Worm (Caenorhabditis elegans) whole organism, young adult: ENCODE data around the gene mcm-6.

Experiments used
- C06A6.2 ChIP-seq: fragments of 200-800 bp; sonication (Bioruptor generic); conservative IDR thresholded peaks from 2 replicates; pipeline ENCODE4 v1.3.6; 2022; ENCODE audit warnings: missing genetic modification characterization, missing compliant biosample characterization
- C17E4.6 ChIP-seq: fragments of 200-800 bp; sonication (Bioruptor generic); IDR thresholded peaks from 2 replicates; pipeline ENCODE4 v1.3.6; 2022; ENCODE audit warnings: missing genetic modification reagents, missing genetic modification characterization, missing compliant biosample characterization
- D2030.7 ChIP-seq: fragments of 200-800 bp; sonication (Bioruptor generic); IDR thresholded peaks from 2 replicates; pipeline ENCODE4 v1.3.6; 2022; ENCODE audit warnings: missing genetic modification reagents, missing genetic modification characterization, missing compliant biosample characterization
- F22D6.2 ChIP-seq: sonication (generic microtip); optimal IDR thresholded peaks from 2 replicates; lab custom pipeline; 2016; ENCODE audit warnings: mild to moderate bottlenecking, missing genetic modification characterization, missing compliant biosample characterization
- F39B2.1 ChIP-seq: fragments of 200-800 bp; sonication (Bioruptor generic); IDR thresholded peaks from 2 replicates; pipeline ENCODE4 v1.3.6; 2022; ENCODE audit warnings: missing genetic modification reagents, missing genetic modification characterization, missing compliant biosample characterization
- K11D2.4 ChIP-seq: fragments of 200-800 bp; sonication (Bioruptor generic); IDR thresholded peaks from 2 replicates; pipeline ENCODE4 v1.3.6; 2022; ENCODE audit warnings: missing genetic modification reagents, missing genetic modification characterization, missing compliant biosample characterization
- K12H6.12 ChIP-seq: fragments of 200-800 bp; sonication (Bioruptor generic); optimal IDR thresholded peaks from 2 replicates; lab custom pipeline; 2018; ENCODE audit warnings: mild to moderate bottlenecking, missing genetic modification characterization, missing compliant biosample characterization
- T26A5.8 ChIP-seq: sonication (generic microtip); optimal IDR thresholded peaks from 2 replicates; lab custom pipeline; 2016; ENCODE audit warnings: missing genetic modification characterization, missing compliant biosample characterization
- Y56A3A.18 ChIP-seq: fragments of 200-800 bp; sonication (Bioruptor generic); IDR thresholded peaks from 2 replicates; pipeline ENCODE4 v1.3.6; 2022; ENCODE audit warnings: missing genetic modification reagents, missing genetic modification characterization, missing compliant biosample characterization
- atf-7 ChIP-seq: sonication (generic microtip); optimal IDR thresholded peaks from 2 replicates; lab custom pipeline; 2017; ENCODE audit warnings: mild to moderate bottlenecking, missing genetic modification characterization, missing compliant biosample characterization
- athp-1 ChIP-seq: sonication (generic microtip); optimal IDR thresholded peaks from 2 replicates; lab custom pipeline; 2017; ENCODE audit warnings: mild to moderate bottlenecking, missing genetic modification characterization, missing compliant biosample characterization
- attf-6 ChIP-seq: fragments of 200-800 bp; sonication (Bioruptor generic); IDR thresholded peaks from 2 replicates; pipeline ENCODE4 v1.3.6; 2022; ENCODE audit warnings: missing genetic modification reagents, missing genetic modification characterization, missing compliant biosample characterization
- bed-1 ChIP-seq: fragments of 200-800 bp; sonication (Bioruptor generic); IDR thresholded peaks from 2 replicates; pipeline ENCODE4 v1.3.6; 2022; ENCODE audit warnings: missing genetic modification reagents, missing genetic modification characterization, missing compliant biosample characterization
- bed-2 ChIP-seq: fragments of 200-800 bp; sonication (Bioruptor generic); IDR thresholded peaks from 2 replicates; pipeline ENCODE4 v1.3.6; 2022; ENCODE audit warnings: missing genetic modification reagents, missing genetic modification characterization, missing compliant biosample characterization
- ceh-27 ChIP-seq: fragments of 200-800 bp; sonication (Bioruptor generic); optimal IDR thresholded peaks from 2 replicates; lab custom pipeline; 2018; ENCODE audit warnings: mild to moderate bottlenecking, missing genetic modification characterization, moderate library complexity, missing compliant biosample characterization
- ceh-40 ChIP-seq: fragments of 200-800 bp; sonication (Bioruptor generic); IDR thresholded peaks from 2 replicates; pipeline ENCODE4 v1.3.6; 2022; ENCODE audit warnings: missing genetic modification characterization, missing compliant biosample characterization
- ceh-91 ChIP-seq: fragments of 200-800 bp; sonication (Bioruptor generic); IDR thresholded peaks from 2 replicates; pipeline ENCODE4 v1.3.6; 2022; ENCODE audit warnings: missing genetic modification reagents, missing genetic modification characterization, missing compliant biosample characterization
- chd-7 ChIP-seq: sonication (generic microtip); optimal IDR thresholded peaks from 2 replicates; lab custom pipeline; 2016; ENCODE audit warnings: mild to moderate bottlenecking, missing genetic modification characterization, moderate library complexity, missing compliant biosample characterization
- dpff-1 ChIP-seq: sonication (generic microtip); optimal IDR thresholded peaks from 2 replicates; lab custom pipeline; 2017; ENCODE audit warnings: mild to moderate bottlenecking, missing genetic modification characterization, missing compliant biosample characterization
- efl-1 ChIP-seq: fragments of 150-350 bp; optimal IDR thresholded peaks from 2 replicates; lab custom pipeline; 2014; ENCODE audit warnings: missing biosample characterization, missing genetic modification reagents, missing genetic modification characterization
- egrh-3 ChIP-seq: fragments of 200-800 bp; sonication (Bioruptor generic); IDR thresholded peaks from 2 replicates; pipeline ENCODE4 v1.3.6; 2022; ENCODE audit warnings: missing genetic modification reagents, missing genetic modification characterization, missing compliant biosample characterization
- fkh-3 ChIP-seq: sonication (generic microtip); optimal IDR thresholded peaks from 2 replicates; lab custom pipeline; 2016; ENCODE audit warnings: mild to moderate bottlenecking, missing genetic modification characterization, missing compliant biosample characterization
- hlh-12 ChIP-seq: sonication (generic microtip); optimal IDR thresholded peaks from 2 replicates; lab custom pipeline; 2016; ENCODE audit warnings: missing genetic modification characterization, missing compliant biosample characterization
- hsf-1 ChIP-seq: fragments of 200-800 bp; sonication (Bioruptor generic); IDR thresholded peaks from 2 replicates; pipeline ENCODE4 v1.3.6; 2022; ENCODE audit warnings: missing genetic modification reagents, missing genetic modification characterization, missing compliant biosample characterization
- let-526 ChIP-seq: fragments of 200-800 bp; sonication (Bioruptor generic); IDR thresholded peaks from 2 replicates; pipeline ENCODE4 v1.3.6; 2022; ENCODE audit warnings: missing genetic modification reagents, missing genetic modification characterization, missing compliant biosample characterization
- lin-40 ChIP-seq: sonication (generic microtip); optimal IDR thresholded peaks from 2 replicates; lab custom pipeline; 2016; ENCODE audit warnings: missing genetic modification characterization, mild to moderate bottlenecking, missing compliant biosample characterization, missing genotype, missing genetic modification reagents
- lin-54 ChIP-seq: fragments of 200-800 bp; sonication (Bioruptor generic); optimal IDR thresholded peaks from 2 replicates; lab custom pipeline; 2018; ENCODE audit warnings: mild to moderate bottlenecking, missing genetic modification characterization, missing compliant biosample characterization
- madf-10 ChIP-seq: sonication (generic microtip); optimal IDR thresholded peaks from 2 replicates; lab custom pipeline; 2016; ENCODE audit warnings: mild to moderate bottlenecking, missing genetic modification characterization, missing compliant biosample characterization
- madf-6 ChIP-seq: fragments of 200-800 bp; sonication (Bioruptor generic); IDR thresholded peaks from 2 replicates; pipeline ENCODE4 v1.3.6; 2022; ENCODE audit warnings: missing genetic modification reagents, missing genetic modification characterization, missing compliant biosample characterization
- mel-28 ChIP-seq: sonication (generic microtip); optimal IDR thresholded peaks from 2 replicates; lab custom pipeline; 2016; ENCODE audit warnings: borderline replicate concordance, mild to moderate bottlenecking, missing genetic modification characterization, missing compliant biosample characterization
- mes-4 ChIP-seq: sonication (generic microtip); optimal IDR thresholded peaks from 2 replicates; lab custom pipeline; 2016; ENCODE audit warnings: missing genotype, missing genetic modification characterization, missing compliant biosample characterization
- nfya-2 ChIP-seq: fragments of 200-800 bp; sonication (Bioruptor generic); IDR thresholded peaks from 2 replicates; pipeline ENCODE4 v1.3.6; 2022; ENCODE audit warnings: missing genetic modification reagents, missing genetic modification characterization, missing compliant biosample characterization
- nhr-120 ChIP-seq: fragments of 200-800 bp; sonication (Bioruptor generic); IDR thresholded peaks from 2 replicates; pipeline ENCODE4 v1.3.6; 2022; ENCODE audit warnings: missing genetic modification characterization, missing compliant biosample characterization
- pbrm-1 ChIP-seq: fragments of 200-800 bp; sonication (Bioruptor generic); IDR thresholded peaks from 2 replicates; pipeline ENCODE4 v1.3.6; 2022; ENCODE audit warnings: missing genetic modification reagents, missing genetic modification characterization, missing compliant biosample characterization
- pha-4 ChIP-seq: fragments of 150-350 bp; sonication (generic microtip); optimal IDR thresholded peaks from 2 replicates; lab custom pipeline; 2014; ENCODE audit warnings: missing biosample characterization, missing genetic modification reagents, missing genetic modification characterization
- rcor-1 ChIP-seq: fragments of 200-800 bp; sonication (Bioruptor generic); IDR thresholded peaks from 2 replicates; pipeline ENCODE4 v1.3.6; 2022; ENCODE audit warnings: missing genetic modification reagents, missing genetic modification characterization, missing compliant biosample characterization
- rec-8 ChIP-seq, 2 experiments: sonication (generic microtip); optimal IDR thresholded peaks; 2 replicates each; lab custom pipeline; 2016; ENCODE audit warnings: mild to moderate bottlenecking in 2 of 2, missing genetic modification characterization in 2 of 2, missing genetic modification reagents in 2 of 2, missing genotype in 2 of 2, missing biosample characterization in 1 of 2, missing compliant biosample characterization in 1 of 2, moderate library complexity in 1 of 2
- repo-1 ChIP-seq: sonication (generic microtip); optimal IDR thresholded peaks from 2 replicates; lab custom pipeline; 2017; ENCODE audit warnings: mild to moderate bottlenecking, missing genetic modification characterization, missing compliant biosample characterization
- sdz-38 ChIP-seq: sonication (generic microtip); optimal IDR thresholded peaks from 2 replicates; lab custom pipeline; 2016; ENCODE audit warnings: missing genotype, missing genetic modification characterization, missing compliant biosample characterization
- sea-2 ChIP-seq: fragments of 200-800 bp; sonication (Bioruptor generic); IDR thresholded peaks from 2 replicates; pipeline ENCODE4 v1.3.6; 2022; ENCODE audit warnings: missing genetic modification characterization, missing compliant biosample characterization
- snpc-1.3 ChIP-seq: sonication (generic microtip); optimal IDR thresholded peaks from 2 replicates; lab custom pipeline; 2017; ENCODE audit warnings: missing genetic modification characterization, mild to moderate bottlenecking, missing compliant biosample characterization, antibody characterized with exemption, moderate library complexity, missing genotype, missing genetic modification reagents; ENCODE audit not compliant: insufficient read depth
- snpc-4 ChIP-seq, 5 experiments: fragments of 150-350 bp in 1 of 5; sonication (generic microtip) in 4 of 5; optimal IDR thresholded peaks; 2 replicates each; lab custom pipeline; 2014 to 2018; ENCODE audit warnings: missing genetic modification characterization in 5 of 5, missing biosample characterization in 3 of 5, antibody characterized with exemption in 2 of 5, mild to moderate bottlenecking in 2 of 5, missing compliant biosample characterization in 2 of 5, missing genotype in 2 of 5, moderate library complexity in 2 of 5, missing genetic modification reagents in 1 of 5
- somi-1 ChIP-seq: fragments of 200-800 bp; sonication (Bioruptor generic); optimal IDR thresholded peaks from 2 replicates; lab custom pipeline; 2018; ENCODE audit warnings: mild to moderate bottlenecking, missing genetic modification characterization, missing compliant biosample characterization
- unc-130 ChIP-seq: sonication (generic microtip); optimal IDR thresholded peaks from 2 replicates; lab custom pipeline; 2016; ENCODE audit warnings: missing genetic modification reagents, missing genetic modification characterization, missing compliant biosample characterization
- zfh-2 ChIP-seq: fragments of 200-800 bp; sonication (Bioruptor generic); conservative IDR thresholded peaks from 2 replicates; pipeline ENCODE4 v1.3.6; 2022; ENCODE audit warnings: missing genetic modification reagents, missing genetic modification characterization, missing compliant biosample characterization
- zim-3 ChIP-seq: sonication (generic microtip); optimal IDR thresholded peaks from 2 replicates; lab custom pipeline; 2017; ENCODE audit warnings: mild to moderate bottlenecking, missing genetic modification characterization, moderate library complexity, missing compliant biosample characterization
- ztf-22 ChIP-seq: fragments of 200-800 bp; sonication (Bioruptor generic); optimal IDR thresholded peaks from 2 replicates; lab custom pipeline; 2018; ENCODE audit warnings: mild to moderate bottlenecking, missing genetic modification characterization, moderate library complexity, missing compliant biosample characterization
- ztf-3 ChIP-seq: fragments of 200-800 bp; sonication (Bioruptor generic); optimal IDR thresholded peaks from 2 replicates; lab custom pipeline; 2018; ENCODE audit warnings: mild to moderate bottlenecking, missing genetic modification characterization, missing compliant biosample characterization

The mcm-6 gene

DNA sequence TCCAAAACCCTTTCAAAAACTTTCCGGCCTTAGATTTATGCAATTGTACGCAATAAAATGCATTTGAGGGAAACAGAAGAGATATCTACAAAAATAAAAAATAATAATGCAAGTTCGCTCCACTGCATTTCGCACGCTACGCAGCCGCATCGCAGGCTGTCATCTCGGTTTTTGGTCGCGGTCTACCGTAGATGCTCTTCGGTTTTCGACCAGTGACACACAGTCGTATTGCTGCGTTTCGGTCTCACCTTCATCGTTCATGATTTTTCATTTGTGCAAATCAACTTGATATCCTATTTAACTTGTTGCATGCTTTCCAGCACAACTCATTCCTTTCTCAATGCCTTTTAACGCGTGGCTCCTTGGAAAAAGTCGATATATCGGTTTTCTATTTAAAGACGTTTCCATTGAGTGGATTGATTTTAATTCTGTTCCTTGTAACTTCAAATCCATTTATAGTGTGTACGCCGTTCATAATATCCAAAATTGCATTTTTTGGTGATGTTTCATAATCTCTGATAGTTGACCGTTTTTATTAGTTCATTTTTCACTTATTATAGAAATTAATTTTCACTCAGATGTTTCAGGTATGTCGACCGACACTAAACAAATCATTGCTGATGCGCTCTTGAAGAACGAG is 13.4 kb upstream of the mcm-6 start, which contains the start of gene vha-1 (continued):
- TF ChIP-seq rcor-1 (peak; percentile 77; the same call in 1 of the 2 replicates), pha-4 (tag; lab: Kevin White, UChicago) (peak; percentile 92), somi-1 (GFP tag; lab: Kevin White, UChicago) (peak; percentile 31), ztf-3 (no peak), nhr-120 (GFP tag; lab: Robert Waterston, UW) (no peak), ceh-27 (GFP tag; lab: Kevin White, UChicago) (peak; percentile 87), ceh-91 (no peak), madf-10 (tag; lab: Kevin White, UChicago) (peak; percentile 52), mes-4 (no peak), madf-6 (GFP tag; lab: Robert Waterston, UW) (peak; percentile 38; the same call in 1 of the 2 replicates), nfya-2 (GFP tag; lab: Robert Waterston, UW) (no peak), lin-54 (GFP tag; lab: Kevin White, UChicago) (peak; percentile 70), snpc-4 (GFP tag; optimal IDR thresholded peaks at IDR 0.05; lab: Kevin White, UChicago) (no peak), snpc-4 (tag; optimal IDR thresholded peaks at IDR 0.05; lab: Kevin White, UChicago) (peak in 3 of 4 experiments; percentile 36 to 62 (median 46)), D2030.7 (GFP tag; lab: Robert Waterston, UW) (peak; percentile 47; the same call in 1 of the 2 replicates), K12H6.12 (tag; lab: Kevin White, UChicago) (peak; percentile 64), F22D6.2 (no peak), dpff-1 (tag; lab: Kevin White, UChicago) (no peak), pbrm-1 (GFP tag; lab: Robert Waterston, UW) (peak; percentile 63), let-526 (GFP tag; lab: Robert Waterston, UW) (no peak), F39B2.1 (no peak), efl-1 (peak; percentile 27), Y56A3A.18 (GFP tag; lab: Robert Waterston, UW) (no peak), repo-1 (tag; lab: Kevin White, UChicago) (no peak), sea-2 (no peak), lin-40 (tag; lab: Kevin White, UChicago) (peak; percentile 76), hsf-1 (GFP tag; lab: Robert Waterston, UW) (no peak), sdz-38 (tag; lab: Kevin White, UChicago) (no peak), T26A5.8 (tag; lab: Kevin White, UChicago) (no peak), bed-1 (GFP tag; lab: Robert Waterston, UW) (no peak), snpc-1.3 (peak; percentile 0), C06A6.2 (no peak; the same call in 1 of the 2 replicates), C17E4.6 (no peak), K11D2.4 (GFP tag; lab: Robert Waterston, UW) (peak; percentile 40; the same call in 1 of the 2 replicates), mel-28 (no peak), zim-3 (no peak), fkh-3 (tag; lab: Kevin White, UChicago) (no peak), chd-7 (no peak), attf-6 (GFP tag; lab: Robert Waterston, UW) (no peak), unc-130 (GFP tag; lab: Kevin White, UChicago) (no peak), rec-8 (tag; optimal IDR thresholded peaks at IDR 0.05; lab: Kevin White, UChicago) (no peak), athp-1 (tag; lab: Kevin White, UChicago) (peak; percentile 61), atf-7 (tag; lab: Kevin White, UChicago) (peak; percentile 8), zfh-2 (GFP tag; lab: Robert Waterston, UW) (peak; percentile 55; the same call in 1 of the 2 replicates), egrh-3 (GFP tag; lab: Robert Waterston, UW) (peak; percentile 26; the same call in 1 of the 2 replicates), ceh-40 (GFP tag; lab: Robert Waterston, UW) (no peak), bed-2 (GFP tag; lab: Robert Waterston, UW) (no peak), hlh-12 (tag; lab: Kevin White, UChicago) (no peak), ztf-22 (GFP tag; lab: Kevin White, UChicago) (no peak)
